Fruit fly (Drosophila melanogaster): ENCODE measurements around the gene CG7201.

CG7201 gene

DNA sequence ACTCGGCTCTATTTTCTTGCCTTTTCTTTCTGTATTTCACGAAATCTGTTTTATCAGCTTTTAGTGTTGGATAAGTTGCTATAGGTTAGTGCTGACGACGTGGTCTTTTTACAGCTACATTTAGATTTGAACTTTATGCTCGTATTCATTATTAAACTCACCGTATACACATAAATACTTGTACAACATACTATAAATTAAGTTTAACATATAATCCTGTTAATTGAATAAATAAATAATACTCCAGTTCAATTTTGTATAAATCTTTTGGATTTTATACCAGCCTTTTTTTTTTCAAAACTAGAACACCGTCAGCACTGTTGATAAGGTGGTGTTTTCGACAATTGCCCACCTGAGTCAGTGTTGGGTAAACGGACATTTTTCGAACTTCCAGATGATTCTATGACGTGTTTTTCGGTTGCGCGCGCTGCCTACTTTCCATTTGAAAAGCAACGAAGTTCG, 13.8 kb upstream of the CG7201 start, which contains the start of gene BI-1 (continued):
- TF ChIP-seq gcm2 (GFP tag; optimal IDR thresholded peaks at IDR 0.05), result no peak
- no peak for TF ChIP-seq fd102C (GFP tag; optimal IDR thresholded peaks at IDR 0.05)
- peak; percentile 82 for TF ChIP-seq CG14710 (tag; optimal IDR thresholded peaks at IDR 0.05)
- TF ChIP-seq lmd (GFP tag; IDR thresholded peaks at IDR 0.05), result peak; percentile 54; the same call in 1 of the 2 replicates
- TF ChIP-seq mam (GFP tag; optimal IDR thresholded peaks at IDR 0.05), result peak; percentile 58
- TF ChIP-seq CG7271 (tag; optimal IDR thresholded peaks at IDR 0.05), result no peak
- TF ChIP-seq CG11695 (GFP tag; IDR thresholded peaks at IDR 0.05), result no peak
- peak; percentile 24 for TF ChIP-seq fd96Cb (tag; optimal IDR thresholded peaks at IDR 0.05)
- TF ChIP-seq cato (GFP tag; optimal IDR thresholded peaks at IDR 0.05; ENCODE audit: borderline replicate concordance), result peak; percentile 19
- TF ChIP-seq Poxn (GFP tag; IDR thresholded peaks at IDR 0.05), result no peak
- TF ChIP-seq CG15696 (tag; optimal IDR thresholded peaks at IDR 0.05), result peak; percentile 61
- TF ChIP-seq Doc3 (GFP tag; IDR thresholded peaks at IDR 0.05; ENCODE audit: partially characterized antibody), result no peak
- TF ChIP-seq dan (GFP tag; IDR thresholded peaks at IDR 0.05), result no peak
- no peak for TF ChIP-seq CG7963 (GFP tag; IDR thresholded peaks at IDR 0.05; ENCODE audit: partially characterized antibody)
- peak; percentile 24 for TF ChIP-seq CG18619 (GFP tag; optimal IDR thresholded peaks at IDR 0.05)
- peak; percentile 94 for TF ChIP-seq row (GFP tag; IDR thresholded peaks at IDR 0.05)
- TF ChIP-seq CG18262 (tag; optimal IDR thresholded peaks at IDR 0.05), result peak; percentile 64
- peak; percentile 70 for TF ChIP-seq CG13424 (tag; optimal IDR thresholded peaks at IDR 0.05)
- TF ChIP-seq zen2 (GFP tag; IDR thresholded peaks at IDR 0.05; ENCODE audit: partially characterized antibody), result no peak; the same call in 2 of the 3 replicates
- peak; percentile 58 for TF ChIP-seq CG12155 (GFP tag; optimal IDR thresholded peaks at IDR 0.05)
- no peak for TF ChIP-seq sna (GFP tag; IDR thresholded peaks at IDR 0.05; ENCODE audit: partially characterized antibody)
- no peak for TF ChIP-seq shn (GFP tag; optimal IDR thresholded peaks at IDR 0.05)
- peak; percentile 52 for TF ChIP-seq Hsf (GFP tag; optimal IDR thresholded peaks at IDR 0.05)
- TF ChIP-seq cwo (GFP tag; optimal IDR thresholded peaks at IDR 0.05), result peak; percentile 63
- TF ChIP-seq dmrt11E (tag; optimal IDR thresholded peaks at IDR 0.05), result peak; percentile 60
- TF ChIP-seq CG4360 (GFP tag; IDR thresholded peaks at IDR 0.05), result no peak
- no peak for TF ChIP-seq CG15269 (tag; optimal IDR thresholded peaks at IDR 0.05)
- TF ChIP-seq Stat92E (GFP tag; optimal IDR thresholded peaks at IDR 0.05), result peak in 1 of 3 experiments; percentile 43
- TF ChIP-seq tap (tag; optimal IDR thresholded peaks at IDR 0.05), result no peak
- TF ChIP-seq Hr3 (GFP tag; optimal IDR thresholded peaks at IDR 0.05), result peak; percentile 57
- peak; percentile 63 for TF ChIP-seq CG9727 (GFP tag; optimal IDR thresholded peaks at IDR 0.05)
- TF ChIP-seq her (GFP tag; optimal IDR thresholded peaks at IDR 0.05), result peak; percentile 14
- TF ChIP-seq CG17385 (GFP tag; optimal IDR thresholded peaks at IDR 0.05), result peak; percentile 56
- TF ChIP-seq GATAe (GFP tag; conservative IDR thresholded peaks at IDR 0.05), result peak; percentile 43; the same call in 1 of the 2 replicates
- TF ChIP-seq Hr39 (optimal IDR thresholded peaks at IDR 0.05), result no peak
- TF ChIP-seq MBD-R2 (GFP tag; IDR thresholded peaks at IDR 0.05), result peak; percentile 50
- TF ChIP-seq jigr1 (GFP tag; IDR thresholded peaks at IDR 0.05), result no peak
- TF ChIP-seq bsh (GFP tag; optimal IDR thresholded peaks at IDR 0.05), result peak in 1 of 2 experiments; percentile 50
- peak; percentile 71 for TF ChIP-seq CG6689 (GFP tag; IDR thresholded peaks at IDR 0.05)
- TF ChIP-seq CG18764 (GFP tag; optimal IDR thresholded peaks at IDR 0.05), result peak; percentile 58
- TF ChIP-seq HmgZ (tag; optimal IDR thresholded peaks at IDR 0.05), result peak; percentile 73
- peak; percentile 13 for TF ChIP-seq Sry-δ (GFP tag; optimal IDR thresholded peaks at IDR 0.05)
- peak; percentile 54 for TF ChIP-seq gro (GFP tag; optimal IDR thresholded peaks at IDR 0.05)
- TF ChIP-seq CG8765 (GFP tag; IDR thresholded peaks at IDR 0.05), result no peak
- TF ChIP-seq ewg (GFP tag; optimal IDR thresholded peaks at IDR 0.05), result peak; percentile 65
- TF ChIP-seq CG7786 (GFP tag; optimal IDR thresholded peaks at IDR 0.05), result no peak
- peak; percentile 47 for TF ChIP-seq Xrp1 (GFP tag; IDR thresholded peaks at IDR 0.05)

All from whole organism, embryonic.